Fruit fly (Drosophila melanogaster): Measurements from ENCODE around the gene CG5704.

The CG5704 gene

dm6 chr3L:2162019-2162418, 8.8 kb downstream of the CG5704 start (continued):
- peak; percentile 88 for TF ChIP-seq sisA (GFP tag; IDR thresholded peaks at IDR 0.05)

- TF ChIP-seq CG9932 (GFP tag; IDR thresholded peaks at IDR 0.05) (no peak), sd (tag; optimal IDR thresholded peaks at IDR 0.05) (peak; percentile 35), CG8944 (GFP tag; optimal IDR thresholded peaks at IDR 0.05) (no peak), Awh (GFP tag; IDR thresholded peaks at IDR 0.05) (no peak), pzg (GFP tag; optimal IDR thresholded peaks at IDR 0.05) (no peak), abd-A (tag; optimal IDR thresholded peaks at IDR 0.05) (peak; percentile 37), crol (GFP tag; IDR thresholded peaks at IDR 0.05) (no peak), CG17568 (GFP tag; optimal IDR thresholded peaks at IDR 0.05) (no peak), lilli (GFP tag; optimal IDR thresholded peaks at IDR 0.05) (no peak), CG3163 (GFP tag; optimal IDR thresholded peaks at IDR 0.05) (no peak), CG11247 (GFP tag; IDR thresholded peaks at IDR 0.05) (0 out of 2 replicates have a peak, but pooled peaks have one; percentile 57), CG1024 (GFP tag; IDR thresholded peaks at IDR 0.05) (no peak), CG17361 (GFP tag; IDR thresholded peaks at IDR 0.05) (no peak), CG15269 (tag; optimal IDR thresholded peaks at IDR 0.05) (peak; percentile 11), Ets97D (GFP tag; optimal IDR thresholded peaks at IDR 0.05) (no peak), E2f2 (GFP tag; IDR thresholded peaks at IDR 0.05) (0 out of 2 replicates have a peak, but pooled peaks have one; percentile 9), Dad (GFP tag; optimal IDR thresholded peaks at IDR 0.05) (no peak), vvl (GFP tag; IDR thresholded peaks at IDR 0.05) (peak; percentile 79), Hmx (GFP tag; optimal IDR thresholded peaks at IDR 0.05) (no peak), Hr39 (optimal IDR thresholded peaks at IDR 0.05) (no peak), Eip74EF (GFP tag; optimal IDR thresholded peaks at IDR 0.05) (peak in 1 of 2 experiments; percentile 48), HLHmδ (GFP tag; optimal IDR thresholded peaks at IDR 0.05) (no peak), CG5180 (GFP tag; optimal IDR thresholded peaks at IDR 0.05) (peak; percentile 85), chinmo (GFP tag; IDR thresholded peaks at IDR 0.05; ENCODE audit: partially characterized antibody) (peak; percentile 87; the same call in 3 of the 4 replicates), CG14667 (GFP tag; IDR thresholded peaks at IDR 0.05) (no peak), ftz-f1 (GFP tag; optimal IDR thresholded peaks at IDR 0.05) (peak; percentile 32), ems (GFP tag; optimal IDR thresholded peaks at IDR 0.05) (no peak)
These were observed 11.0 kb downstream of the CG5704 start for dm6 chr3L:2159817-2160216.

- TF ChIP-seq CG10366 (GFP tag; IDR thresholded peaks at IDR 0.05): peak; percentile 42; the same call in 1 of the 2 replicates
- no peak for TF ChIP-seq al (GFP tag; IDR thresholded peaks at IDR 0.05)
- TF ChIP-seq onecut (GFP tag; IDR thresholded peaks at IDR 0.05): 0 out of 2 replicates have a peak, but pooled peaks have one; percentile 22
- no peak for TF ChIP-seq CG11456 (GFP tag; IDR thresholded peaks at IDR 0.05)
- TF ChIP-seq mld (GFP tag; IDR thresholded peaks at IDR 0.05; ENCODE audit: partially characterized antibody): no peak
- no peak for TF ChIP-seq Doc2 (GFP tag; IDR thresholded peaks at IDR 0.05)
- no peak for TF ChIP-seq cas (GFP tag; IDR thresholded peaks at IDR 0.05)
- peak; percentile 6 for TF ChIP-seq Fer3 (tag; optimal IDR thresholded peaks at IDR 0.05)
- peak; percentile 78 for TF ChIP-seq Xrp1 (GFP tag; IDR thresholded peaks at IDR 0.05)
- 0 out of 2 replicates have a peak, but pooled peaks have one; percentile 17 for TF ChIP-seq wor (GFP tag; IDR thresholded peaks at IDR 0.05)
- no peak for TF ChIP-seq CG3065 (GFP tag; optimal IDR thresholded peaks at IDR 0.05)
- peak; percentile 19 for TF ChIP-seq CG16863 (GFP tag; optimal IDR thresholded peaks at IDR 0.05)
- TF ChIP-seq CG34422 (GFP tag; IDR thresholded peaks at IDR 0.05): peak; percentile 56; the same call in 1 of the 3 replicates
- TF ChIP-seq otp (GFP tag; IDR thresholded peaks at IDR 0.05): peak; percentile 63; the same call in 2 of the 3 replicates
- peak; percentile 64 for TF ChIP-seq CG17361 (GFP tag; IDR thresholded peaks at IDR 0.05)
- 0 out of 2 replicates have a peak, but pooled peaks have one; percentile 11 for TF ChIP-seq Gsc (GFP tag; IDR thresholded peaks at IDR 0.05)
- TF ChIP-seq Mad (GFP tag; optimal IDR thresholded peaks at IDR 0.05): no peak
- peak; percentile 34 for TF ChIP-seq CG9727 (GFP tag; optimal IDR thresholded peaks at IDR 0.05)
- TF ChIP-seq Sox102F (GFP tag; optimal IDR thresholded peaks at IDR 0.05): peak; percentile 72
- peak in 1 of 2 experiments; percentile 59 for TF ChIP-seq dpn (GFP tag; optimal IDR thresholded peaks at IDR 0.05)
- peak; percentile 50 for TF ChIP-seq CG10431 (GFP tag; optimal IDR thresholded peaks at IDR 0.05)
- TF ChIP-seq lbe (GFP tag; optimal IDR thresholded peaks at IDR 0.05): no peak
These were observed 12.0 kb downstream of the CG5704 start for dm6 chr3L:2158689-2159310.

Data from whole organism, embryonic.